Fruit fly (Drosophila melanogaster): ENCODE results near the gene Ude.
A peak's percentile ranks its signal among the peaks of the same experiment; 100 is the strongest.

The Ude gene

dm6 chr3R:24829887-24830351, 30.5 kb upstream of the Ude start, which contains the start of the genes Kaz and CG43273 (continued):
- TF ChIP-seq CG15696 (tag; optimal IDR thresholded peaks at IDR 0.05) (peak; percentile 67), ewg (GFP tag; optimal IDR thresholded peaks at IDR 0.05) (peak; percentile 54), CG7357 (GFP tag; IDR thresholded peaks at IDR 0.05) (no peak), Taf1 (GFP tag; IDR thresholded peaks at IDR 0.05) (no peak), CG9215 (GFP tag; IDR thresholded peaks at IDR 0.05) (peak; percentile 50), br (optimal IDR thresholded peaks at IDR 0.05) (no peak), CG7987 (GFP tag; optimal IDR thresholded peaks at IDR 0.05) (no peak), mirr (GFP tag; optimal IDR thresholded peaks at IDR 0.05) (no peak), CG4707 (GFP tag; optimal IDR thresholded peaks at IDR 0.05) (no peak), CG11093 (GFP tag; IDR thresholded peaks at IDR 0.05) (no peak), Rx (GFP tag; IDR thresholded peaks at IDR 0.05) (no peak), sqz (GFP tag; optimal IDR thresholded peaks at IDR 0.05) (no peak), Mad (GFP tag; optimal IDR thresholded peaks at IDR 0.05) (peak; percentile 36), Fer1 (GFP tag; optimal IDR thresholded peaks at IDR 0.05) (no peak), CG33557 (GFP tag; optimal IDR thresholded peaks at IDR 0.05) (peak; percentile 55), grn (GFP tag; optimal IDR thresholded peaks at IDR 0.05) (no peak), tio (GFP tag; optimal IDR thresholded peaks at IDR 0.05) (no peak), row (GFP tag; IDR thresholded peaks at IDR 0.05) (peak; percentile 94), CG2202 (tag; optimal IDR thresholded peaks at IDR 0.05) (peak; percentile 12), fd96Cb (tag; optimal IDR thresholded peaks at IDR 0.05) (peak; percentile 34), Elba2 (GFP tag; optimal IDR thresholded peaks at IDR 0.05) (no peak), CG7839 (tag; optimal IDR thresholded peaks at IDR 0.05) (no peak), Myb (GFP tag; optimal IDR thresholded peaks at IDR 0.05) (no peak), fd64A (GFP tag; optimal IDR thresholded peaks at IDR 0.05) (no peak), bbx (GFP tag; IDR thresholded peaks at IDR 0.05; ENCODE audit: partially characterized antibody) (no peak), CG9437 (GFP tag; optimal IDR thresholded peaks at IDR 0.05) (peak; percentile 25), pita (GFP tag; optimal IDR thresholded peaks at IDR 0.05) (no peak), HLH4C (GFP tag; IDR thresholded peaks at IDR 0.05; ENCODE audit: partially characterized antibody) (no peak), CG31388 (GFP tag; optimal IDR thresholded peaks at IDR 0.05) (no peak), peb (GFP tag; IDR thresholded peaks at IDR 0.05) (peak; percentile 37; the same call in 1 of the 2 replicates), pb (GFP tag; optimal IDR thresholded peaks at IDR 0.05) (no peak), Bdp1 (GFP tag; optimal IDR thresholded peaks at IDR 0.05) (no peak), CG31441 (GFP tag; IDR thresholded peaks at IDR 0.05) (no peak; the same call in 1 of the 2 replicates), CG9727 (GFP tag; optimal IDR thresholded peaks at IDR 0.05) (peak; percentile 32), CG10321 (GFP tag; IDR thresholded peaks at IDR 0.05) (no peak), CG17912 (GFP tag; optimal IDR thresholded peaks at IDR 0.05) (no peak), TFAM (GFP tag; optimal IDR thresholded peaks at IDR 0.05) (no peak), CG16779 (GFP tag; IDR thresholded peaks at IDR 0.05) (no peak), Dp (GFP tag; optimal IDR thresholded peaks at IDR 0.05) (peak; percentile 1), fu2 (GFP tag; optimal IDR thresholded peaks at IDR 0.05) (no peak), CG8944 (GFP tag; optimal IDR thresholded peaks at IDR 0.05) (no peak), eve (GFP tag; optimal IDR thresholded peaks at IDR 0.05) (no peak), CG11560 (tag; IDR thresholded peaks at IDR 0.05) (no peak)

- TF ChIP-seq E2f2 (GFP tag; IDR thresholded peaks at IDR 0.05) (peak; percentile 59), MESR4 (GFP tag; optimal IDR thresholded peaks at IDR 0.05) (peak; percentile 1), CG15514 (GFP tag; optimal IDR thresholded peaks at IDR 0.05) (peak; percentile 13), Dref (GFP tag; IDR thresholded peaks at IDR 0.05) (peak; percentile 48), ewg (GFP tag; optimal IDR thresholded peaks at IDR 0.05) (peak; percentile 99), eve (GFP tag; optimal IDR thresholded peaks at IDR 0.05) (no peak), CG6854 (GFP tag; optimal IDR thresholded peaks at IDR 0.05) (no peak), CG11695 (GFP tag; IDR thresholded peaks at IDR 0.05) (peak; percentile 6; the same call in 1 of the 3 replicates), onecut (GFP tag; IDR thresholded peaks at IDR 0.05) (peak; percentile 100), sens (GFP tag) (peak; percentile 70), jing (GFP tag; optimal IDR thresholded peaks at IDR 0.05) (no peak), nerfin-1 (tag; optimal IDR thresholded peaks at IDR 0.05) (peak; percentile 30), Med (GFP tag) (peak; percentile 53)
Observed at dm6 chr3R:24828234-24828633, 28.8 kb upstream of the Ude start, which contains the start of gene RabX4. Gene RabX4 (minus strand): TSS chr3R:24828409.

Measured in whole organism, embryonic.